Fruit fly (Drosophila melanogaster): ENCODE data around the gene rudhira.

Gene rudhira

DNA sequence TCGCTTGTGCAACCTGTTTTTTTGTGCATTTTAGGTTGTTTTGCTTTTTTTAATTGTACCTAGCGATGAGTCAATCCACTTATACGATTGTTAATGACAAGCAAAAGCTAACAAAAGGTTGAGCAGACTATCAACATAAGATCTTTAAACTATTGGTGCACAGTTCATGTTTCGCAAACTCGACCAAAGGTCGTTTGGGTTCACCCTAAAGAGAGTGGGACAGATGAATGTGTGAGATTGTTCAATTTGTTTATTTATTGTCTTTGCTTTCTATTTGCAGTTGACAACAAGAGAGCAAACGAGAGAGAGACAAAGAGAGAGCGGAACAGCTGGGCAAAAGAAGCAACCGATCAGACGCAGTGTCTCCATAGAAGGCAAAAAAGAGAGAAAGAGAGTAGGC lies 6.3 kb downstream of the rudhira start (continued):
- TF ChIP-seq HLH54F (GFP tag; optimal IDR thresholded peaks at IDR 0.05) (no peak), exex (tag; optimal IDR thresholded peaks at IDR 0.05) (no peak), CG7745 (tag; optimal IDR thresholded peaks at IDR 0.05) (no peak), dmrt99B (tag; optimal IDR thresholded peaks at IDR 0.05) (no peak), CG11504 (tag; optimal IDR thresholded peaks at IDR 0.05) (no peak), crp (GFP tag; optimal IDR thresholded peaks at IDR 0.05) (no peak), CG42726 (GFP tag; IDR thresholded peaks at IDR 0.05; ENCODE audit: partially characterized antibody) (no peak), Fer3 (tag; optimal IDR thresholded peaks at IDR 0.05) (no peak), kni (GFP tag; optimal IDR thresholded peaks at IDR 0.05) (peak; percentile 57), Ets65A (GFP tag) (no peak), CG8089 (GFP tag; optimal IDR thresholded peaks at IDR 0.05) (no peak), CG43689 (GFP tag; IDR thresholded peaks at IDR 0.05) (no peak), CG4360 (GFP tag; IDR thresholded peaks at IDR 0.05) (no peak), Neu2 (GFP tag; optimal IDR thresholded peaks at IDR 0.05; ENCODE audit: borderline replicate concordance) (no peak), kay (GFP tag; optimal IDR thresholded peaks at IDR 0.05) (no peak), chif (GFP tag; optimal IDR thresholded peaks at IDR 0.05) (no peak), Trl (optimal IDR thresholded peaks at IDR 0.05) (peak; percentile 51 to 74), Trl (GFP tag; optimal IDR thresholded peaks at IDR 0.05) (peak; percentile 4), CG11085 (GFP tag; IDR thresholded peaks at IDR 0.05) (no peak), CG5245 (GFP tag; optimal IDR thresholded peaks at IDR 0.05) (no peak), ems (GFP tag; optimal IDR thresholded peaks at IDR 0.05) (no peak), CG4707 (GFP tag; optimal IDR thresholded peaks at IDR 0.05) (peak; percentile 80), Six4 (GFP tag; optimal IDR thresholded peaks at IDR 0.05) (peak; percentile 10), her (GFP tag; optimal IDR thresholded peaks at IDR 0.05) (no peak), dati (GFP tag; IDR thresholded peaks at IDR 0.05) (no peak), CTCF (GFP tag; optimal IDR thresholded peaks at IDR 0.05) (no peak), danr (GFP tag; IDR thresholded peaks at IDR 0.05) (no peak), C15 (GFP tag; IDR thresholded peaks at IDR 0.05) (no peak), CG15269 (tag; optimal IDR thresholded peaks at IDR 0.05) (no peak), eyg (GFP tag; optimal IDR thresholded peaks at IDR 0.05) (no peak), fru (optimal IDR thresholded peaks at IDR 0.05) (no peak), HHEX (GFP tag; optimal IDR thresholded peaks at IDR 0.05) (no peak), CG6272 (GFP tag; IDR thresholded peaks at IDR 0.05) (no peak), psq (GFP tag; optimal IDR thresholded peaks at IDR 0.05) (no peak), mirr (GFP tag; optimal IDR thresholded peaks at IDR 0.05) (no peak), CG2199 (GFP tag; IDR thresholded peaks at IDR 0.05) (no peak), pum (GFP tag; optimal IDR thresholded peaks at IDR 0.05) (no peak), Hr3 (GFP tag; optimal IDR thresholded peaks at IDR 0.05) (no peak), D19A (tag; optimal IDR thresholded peaks at IDR 0.05) (no peak), CG10431 (GFP tag; optimal IDR thresholded peaks at IDR 0.05) (peak; percentile 60), CG34376 (GFP tag; optimal IDR thresholded peaks at IDR 0.05) (peak; percentile 4), Ada2b (GFP tag; IDR thresholded peaks at IDR 0.05) (no peak), ewg (GFP tag; optimal IDR thresholded peaks at IDR 0.05) (peak; percentile 19), NK7.1 (GFP tag; optimal IDR thresholded peaks at IDR 0.05) (no peak), CG3847 (GFP tag; IDR thresholded peaks at IDR 0.05) (no peak), caup (GFP tag; optimal IDR thresholded peaks at IDR 0.05; ENCODE audit: severe bottlenecking) (no peak), toy (GFP tag; IDR thresholded peaks at IDR 0.05) (no peak), prd (optimal IDR thresholded peaks at IDR 0.05) (no peak), prd (GFP tag; IDR thresholded peaks at IDR 0.05) (no peak), Opbp (GFP tag; IDR thresholded peaks at IDR 0.05; ENCODE audit: partially characterized antibody) (no peak), CG17612 (GFP tag; IDR thresholded peaks at IDR 0.05) (no peak), CG17359 (tag; optimal IDR thresholded peaks at IDR 0.05) (peak; percentile 52), Dip3 (GFP tag; optimal IDR thresholded peaks at IDR 0.05) (no peak), Gug (GFP tag; IDR thresholded peaks at IDR 0.05) (no peak)

Measured in whole organism, embryonic.